In genomic region chr3L:14303848-14304247, dm6 we compare ENCODE assay signal across 1 fruit fly cellular context.
TF ChIP-seq lines count a peak whose summit lies in the region.

No protein-coding gene starts in this region.

TF ChIP-seq in whole organism, embryonic, 481 proteins besides CTCF, POLR2A, EP300 and RAD21 (continued from another document and continues in another):
- peak; percentile 94 for TF ChIP-seq Xbp1 (GFP tag; optimal IDR thresholded peaks at IDR 0.05; lab: Kevin White, UChicago)
- no peak for TF ChIP-seq prd (optimal IDR thresholded peaks at IDR 0.05; lab: Kevin White, UChicago)
- TF ChIP-seq prd (GFP tag; IDR thresholded peaks at IDR 0.05; lab: Robert Waterston, UW), result peak; percentile 97
- TF ChIP-seq E2f1 (GFP tag; IDR thresholded peaks at IDR 0.05; lab: Robert Waterston, UW), result peak; percentile 93
- no peak for TF ChIP-seq CG13287 (GFP tag; IDR thresholded peaks at IDR 0.05; lab: Robert Waterston, UW; ENCODE audit: partially characterized antibody)
- peak; percentile 22 for TF ChIP-seq HLHmδ (GFP tag; optimal IDR thresholded peaks at IDR 0.05; lab: Kevin White, UChicago)
- peak; percentile 93 for TF ChIP-seq ttk (GFP tag; IDR thresholded peaks at IDR 0.05; lab: Robert Waterston, UW)
- peak; percentile 94 for TF ChIP-seq CG2678 (tag; optimal IDR thresholded peaks at IDR 0.05; lab: Kevin White, UChicago)
- peak; percentile 92 for TF ChIP-seq cato (GFP tag; optimal IDR thresholded peaks at IDR 0.05; lab: Kevin White, UChicago; ENCODE audit: borderline replicate concordance)
- peak; percentile 83 for TF ChIP-seq CG14441 (GFP tag; IDR thresholded peaks at IDR 0.05; lab: Robert Waterston, UW)
- TF ChIP-seq CG5953 (GFP tag; IDR thresholded peaks at IDR 0.05; lab: Robert Waterston, UW), result peak; percentile 88
- peak; percentile 94 for TF ChIP-seq CG4707 (GFP tag; optimal IDR thresholded peaks at IDR 0.05; lab: Kevin White, UChicago)
- TF ChIP-seq CkIIα-i1 (GFP tag; IDR thresholded peaks at IDR 0.05; lab: Robert Waterston, UW), result no peak
- TF ChIP-seq sr (GFP tag; IDR thresholded peaks at IDR 0.05; lab: Robert Waterston, UW), result peak; percentile 75; the same call in 2 of the 3 replicates
- peak; percentile 96 for TF ChIP-seq CG4404 (GFP tag; IDR thresholded peaks at IDR 0.05; lab: Robert Waterston, UW)
- TF ChIP-seq Opbp (GFP tag; IDR thresholded peaks at IDR 0.05; lab: Robert Waterston, UW; ENCODE audit: partially characterized antibody), result no peak
- TF ChIP-seq Gsc (GFP tag; IDR thresholded peaks at IDR 0.05; lab: Robert Waterston, UW), result peak; percentile 94
- peak; percentile 63; the same call in 1 of the 2 replicates for TF ChIP-seq CG11085 (GFP tag; IDR thresholded peaks at IDR 0.05; lab: Robert Waterston, UW)
- no peak for TF ChIP-seq BEAF-32 (GFP tag; optimal IDR thresholded peaks at IDR 0.05; lab: Kevin White, UChicago)
- TF ChIP-seq CG6791 (GFP tag; IDR thresholded peaks at IDR 0.05; lab: Robert Waterston, UW; ENCODE audit: partially characterized antibody), result no peak
- TF ChIP-seq cg (GFP tag; optimal IDR thresholded peaks at IDR 0.05; lab: Kevin White, UChicago), result peak; percentile 63
- peak; percentile 95 for TF ChIP-seq CG32772 (GFP tag; IDR thresholded peaks at IDR 0.05; lab: Robert Waterston, UW)
- peak; percentile 92 for TF ChIP-seq Kr (GFP tag; optimal IDR thresholded peaks at IDR 0.05; lab: Kevin White, UChicago)
- peak; percentile 89 for TF ChIP-seq Bteb2 (GFP tag; optimal IDR thresholded peaks at IDR 0.05; lab: Kevin White, UChicago)
- peak; percentile 95 for TF ChIP-seq nmo (GFP tag; optimal IDR thresholded peaks at IDR 0.05; lab: Kevin White, UChicago)
- no peak for TF ChIP-seq Poxn (GFP tag; IDR thresholded peaks at IDR 0.05; lab: Robert Waterston, UW)
- TF ChIP-seq CG13424 (tag; optimal IDR thresholded peaks at IDR 0.05; lab: Kevin White, UChicago), result peak; percentile 92
- peak; percentile 72 for TF ChIP-seq sd (tag; optimal IDR thresholded peaks at IDR 0.05; lab: Kevin White, UChicago)
- TF ChIP-seq CG33213 (GFP tag; optimal IDR thresholded peaks at IDR 0.05; lab: Kevin White, UChicago), result peak; percentile 94
- TF ChIP-seq CG13296 (GFP tag; optimal IDR thresholded peaks at IDR 0.05; lab: Kevin White, UChicago), result peak; percentile 68
- TF ChIP-seq CG4282 (GFP tag; optimal IDR thresholded peaks at IDR 0.05; lab: Kevin White, UChicago), result peak; percentile 87
- peak; percentile 90 for TF ChIP-seq CG7556 (GFP tag; optimal IDR thresholded peaks at IDR 0.05; lab: Kevin White, UChicago)
- peak; percentile 89 for TF ChIP-seq CG11456 (GFP tag; IDR thresholded peaks at IDR 0.05; lab: Robert Waterston, UW)
- TF ChIP-seq CG17186 (GFP tag; optimal IDR thresholded peaks at IDR 0.05; lab: Kevin White, UChicago), result peak; percentile 91
- TF ChIP-seq row (GFP tag; IDR thresholded peaks at IDR 0.05; lab: Robert Waterston, UW), result peak; percentile 97
- TF ChIP-seq gcm (GFP tag; optimal IDR thresholded peaks at IDR 0.05; lab: Kevin White, UChicago), result peak; percentile 97
- TF ChIP-seq luna (GFP tag; optimal IDR thresholded peaks at IDR 0.05; lab: Kevin White, UChicago), result peak; percentile 37
- TF ChIP-seq caup (GFP tag; optimal IDR thresholded peaks at IDR 0.05; lab: Kevin White, UChicago; ENCODE audit: severe bottlenecking), result peak; percentile 79
- TF ChIP-seq Doc3 (GFP tag; IDR thresholded peaks at IDR 0.05; lab: Robert Waterston, UW; ENCODE audit: partially characterized antibody), result no peak
- TF ChIP-seq CG43689 (GFP tag; IDR thresholded peaks at IDR 0.05; lab: Robert Waterston, UW), result peak; percentile 53; the same call in 1 of the 2 replicates
- TF ChIP-seq ash1 (GFP tag; optimal IDR thresholded peaks at IDR 0.05; lab: Kevin White, UChicago), result peak; percentile 50
- TF ChIP-seq CG10321 (GFP tag; IDR thresholded peaks at IDR 0.05; lab: Robert Waterston, UW), result peak; percentile 48; the same call in 1 of the 2 replicates
- peak; percentile 98 for TF ChIP-seq CG17829 (tag; optimal IDR thresholded peaks at IDR 0.05; lab: Kevin White, UChicago)
- peak; percentile 95 for TF ChIP-seq CG6689 (GFP tag; IDR thresholded peaks at IDR 0.05; lab: Robert Waterston, UW)
- TF ChIP-seq CG15514 (GFP tag; optimal IDR thresholded peaks at IDR 0.05; lab: Kevin White, UChicago), result peak; percentile 50
- TF ChIP-seq CG12769 (tag; optimal IDR thresholded peaks at IDR 0.05; lab: Kevin White, UChicago), result peak; percentile 92
- peak; percentile 95 for TF ChIP-seq CG31441 (GFP tag; IDR thresholded peaks at IDR 0.05; lab: Robert Waterston, UW)
- TF ChIP-seq CG13775 (GFP tag; optimal IDR thresholded peaks at IDR 0.05; lab: Kevin White, UChicago), result peak; percentile 88
- TF ChIP-seq CG7372 (GFP tag; IDR thresholded peaks at IDR 0.05; lab: Robert Waterston, UW), result peak; percentile 87
- peak; percentile 93 for TF ChIP-seq Gug (GFP tag; IDR thresholded peaks at IDR 0.05; lab: Robert Waterston, UW)
- peak; percentile 77 for TF ChIP-seq CG6854 (GFP tag; optimal IDR thresholded peaks at IDR 0.05; lab: Kevin White, UChicago)
- peak; percentile 97 for TF ChIP-seq ken (GFP tag; IDR thresholded peaks at IDR 0.05; lab: Robert Waterston, UW)
- TF ChIP-seq Dref (GFP tag; IDR thresholded peaks at IDR 0.05; lab: Robert Waterston, UW), result no peak
- peak; percentile 92 for TF ChIP-seq onecut (GFP tag; IDR thresholded peaks at IDR 0.05; lab: Robert Waterston, UW)
- peak; percentile 98 for TF ChIP-seq CG17328 (GFP tag; IDR thresholded peaks at IDR 0.05; lab: Robert Waterston, UW)
- TF ChIP-seq Max (GFP tag; optimal IDR thresholded peaks at IDR 0.05; lab: Kevin White, UChicago), result peak; percentile 94
- peak; percentile 96 for TF ChIP-seq Camta (GFP tag; optimal IDR thresholded peaks at IDR 0.05; lab: Kevin White, UChicago)
- TF ChIP-seq eve (GFP tag; optimal IDR thresholded peaks at IDR 0.05; lab: Kevin White, UChicago), result peak; percentile 81 to 97
- no peak for TF ChIP-seq sc (optimal IDR thresholded peaks at IDR 0.05; lab: Kevin White, UChicago)
- TF ChIP-seq sc (GFP tag; optimal IDR thresholded peaks at IDR 0.05; lab: Kevin White, UChicago), result peak; percentile 96
- TF ChIP-seq D (optimal IDR thresholded peaks at IDR 0.05; lab: Kevin White, UChicago), result peak; percentile 46
- peak; percentile 98 for TF ChIP-seq D (GFP tag; optimal IDR thresholded peaks at IDR 0.05; lab: Kevin White, UChicago)
- peak; percentile 74 for TF ChIP-seq CG3838 (GFP tag; optimal IDR thresholded peaks at IDR 0.05; lab: Kevin White, UChicago)
- TF ChIP-seq aop (GFP tag; IDR thresholded peaks at IDR 0.05; lab: Robert Waterston, UW), result peak; percentile 87
- TF ChIP-seq Hr3 (GFP tag; optimal IDR thresholded peaks at IDR 0.05; lab: Kevin White, UChicago), result peak; percentile 90
- peak; percentile 95 to 96 for TF ChIP-seq Pdp1 (GFP tag; optimal IDR thresholded peaks at IDR 0.05; lab: Kevin White, UChicago)
- peak; percentile 96 for TF ChIP-seq peb (GFP tag; IDR thresholded peaks at IDR 0.05; lab: Robert Waterston, UW)
- peak; percentile 82 for TF ChIP-seq kah (GFP tag; optimal IDR thresholded peaks at IDR 0.05; lab: Kevin White, UChicago)
- TF ChIP-seq Drgx (GFP tag; IDR thresholded peaks at IDR 0.05; lab: Robert Waterston, UW), result peak; percentile 78
- peak; percentile 85 for TF ChIP-seq ewg (GFP tag; optimal IDR thresholded peaks at IDR 0.05; lab: Kevin White, UChicago)
- peak; percentile 83 for TF ChIP-seq Fer1 (GFP tag; optimal IDR thresholded peaks at IDR 0.05; lab: Kevin White, UChicago)
- peak; percentile 73 for TF ChIP-seq CG11560 (tag; IDR thresholded peaks at IDR 0.05; lab: Robert Waterston, UW)
- TF ChIP-seq croc (GFP tag; conservative IDR thresholded peaks at IDR 0.05; lab: Robert Waterston, UW), result peak; percentile 96
- TF ChIP-seq B-H2 (GFP tag; optimal IDR thresholded peaks at IDR 0.05; lab: Kevin White, UChicago), result peak; percentile 19
- peak; percentile 93 for TF ChIP-seq CG11093 (GFP tag; IDR thresholded peaks at IDR 0.05; lab: Robert Waterston, UW)
- TF ChIP-seq Eip74EF (GFP tag; optimal IDR thresholded peaks at IDR 0.05; lab: Kevin White, UChicago), result peak in 1 of 2 experiments; percentile 75
- peak; percentile 74 for TF ChIP-seq Sry-β (GFP tag; optimal IDR thresholded peaks at IDR 0.05; lab: Kevin White, UChicago)
- no peak for TF ChIP-seq Scr (GFP tag; IDR thresholded peaks at IDR 0.05; lab: Robert Waterston, UW; ENCODE audit: partially characterized antibody)
- peak; percentile 97 for TF ChIP-seq sens-2 (GFP tag; IDR thresholded peaks at IDR 0.05; lab: Robert Waterston, UW)
- peak; percentile 94 for TF ChIP-seq CG1529 (GFP tag; optimal IDR thresholded peaks at IDR 0.05; lab: Kevin White, UChicago)
- peak; percentile 72 for TF ChIP-seq cwo (GFP tag; optimal IDR thresholded peaks at IDR 0.05; lab: Kevin White, UChicago)
- peak; percentile 81 for TF ChIP-seq CG3163 (GFP tag; optimal IDR thresholded peaks at IDR 0.05; lab: Kevin White, UChicago)
- peak; percentile 4 for TF ChIP-seq ftz-f1 (GFP tag; optimal IDR thresholded peaks at IDR 0.05; lab: Kevin White, UChicago)
- TF ChIP-seq D19A (tag; optimal IDR thresholded peaks at IDR 0.05; lab: Kevin White, UChicago), result peak; percentile 92
- TF ChIP-seq sqz (GFP tag; optimal IDR thresholded peaks at IDR 0.05; lab: Kevin White, UChicago), result peak; percentile 94
- peak; percentile 93 for TF ChIP-seq CG7786 (GFP tag; optimal IDR thresholded peaks at IDR 0.05; lab: Kevin White, UChicago)
- peak; percentile 90 for TF ChIP-seq CG7745 (tag; optimal IDR thresholded peaks at IDR 0.05; lab: Kevin White, UChicago)
- TF ChIP-seq btn (GFP tag; optimal IDR thresholded peaks at IDR 0.05; lab: Kevin White, UChicago), result peak; percentile 96
- TF ChIP-seq phol (tag; optimal IDR thresholded peaks at IDR 0.05; lab: Kevin White, UChicago), result peak; percentile 96
- TF ChIP-seq CG16779 (GFP tag; IDR thresholded peaks at IDR 0.05; lab: Robert Waterston, UW), result peak; percentile 73
- TF ChIP-seq kay (GFP tag; optimal IDR thresholded peaks at IDR 0.05; lab: Kevin White, UChicago), result peak; percentile 91
- no peak for TF ChIP-seq nerfin-2 (GFP tag; IDR thresholded peaks at IDR 0.05; lab: Robert Waterston, UW; ENCODE audit: partially characterized antibody)
- TF ChIP-seq CG7839 (tag; optimal IDR thresholded peaks at IDR 0.05; lab: Kevin White, UChicago), result peak; percentile 95
- peak; percentile 91 for TF ChIP-seq CG13624 (GFP tag; optimal IDR thresholded peaks at IDR 0.05; lab: Kevin White, UChicago)
- TF ChIP-seq CG8089 (GFP tag; optimal IDR thresholded peaks at IDR 0.05; lab: Kevin White, UChicago), result peak; percentile 97
- TF ChIP-seq gro (GFP tag; optimal IDR thresholded peaks at IDR 0.05; lab: Kevin White, UChicago), result peak; percentile 25
- peak; percentile 89 for TF ChIP-seq CG1647 (GFP tag; optimal IDR thresholded peaks at IDR 0.05; lab: Kevin White, UChicago)
- peak; percentile 100 for TF ChIP-seq sens (GFP tag; lab: Kevin White, UChicago)
- peak; percentile 66 for TF ChIP-seq MESR4 (GFP tag; optimal IDR thresholded peaks at IDR 0.05; lab: Kevin White, UChicago)
- peak; percentile 99 for TF ChIP-seq CG15696 (tag; optimal IDR thresholded peaks at IDR 0.05; lab: Kevin White, UChicago)
- peak; percentile 87 for TF ChIP-seq CG14050 (GFP tag; IDR thresholded peaks at IDR 0.05; lab: Robert Waterston, UW)
- peak; percentile 83 for TF ChIP-seq bowl (GFP tag; IDR thresholded peaks at IDR 0.05; lab: Robert Waterston, UW)
- TF ChIP-seq nerfin-1 (tag; optimal IDR thresholded peaks at IDR 0.05; lab: Kevin White, UChicago), result peak; percentile 96
- peak; percentile 95 for TF ChIP-seq Atf-2 (GFP tag; optimal IDR thresholded peaks at IDR 0.05; lab: Kevin White, UChicago)
- TF ChIP-seq zen2 (GFP tag; IDR thresholded peaks at IDR 0.05; lab: Robert Waterston, UW; ENCODE audit: partially characterized antibody), result no peak
- peak; percentile 70 for TF ChIP-seq gsb (GFP tag; IDR thresholded peaks at IDR 0.05; lab: Robert Waterston, UW)
- peak; percentile 93 for TF ChIP-seq grn (GFP tag; optimal IDR thresholded peaks at IDR 0.05; lab: Kevin White, UChicago)
- TF ChIP-seq CG8388 (GFP tag; optimal IDR thresholded peaks at IDR 0.05; lab: Kevin White, UChicago), result peak; percentile 95
- TF ChIP-seq PHDP (tag; optimal IDR thresholded peaks at IDR 0.05; lab: Kevin White, UChicago), result peak; percentile 92
- peak; percentile 91 for TF ChIP-seq CG8359 (GFP tag; optimal IDR thresholded peaks at IDR 0.05; lab: Kevin White, UChicago; ENCODE audit: borderline replicate concordance)
- no peak for TF ChIP-seq vnd (GFP tag; IDR thresholded peaks at IDR 0.05; lab: Robert Waterston, UW; ENCODE audit: partially characterized antibody)
- TF ChIP-seq CG12299 (tag; optimal IDR thresholded peaks at IDR 0.05; lab: Kevin White, UChicago), result peak; percentile 89
- peak; percentile 97 for TF ChIP-seq CG16815 (GFP tag; optimal IDR thresholded peaks at IDR 0.05; lab: Kevin White, UChicago)
- no peak for TF ChIP-seq lov (optimal IDR thresholded peaks at IDR 0.05; lab: Kevin White, UChicago)
- TF ChIP-seq lov (GFP tag; IDR thresholded peaks at IDR 0.05; lab: Robert Waterston, UW), result peak; percentile 99
- TF ChIP-seq bbx (GFP tag; IDR thresholded peaks at IDR 0.05; lab: Robert Waterston, UW; ENCODE audit: partially characterized antibody), result no peak
- TF ChIP-seq en (GFP tag; optimal IDR thresholded peaks at IDR 0.05; lab: Kevin White, UChicago), result peak; percentile 94
- TF ChIP-seq cad (GFP tag; optimal IDR thresholded peaks at IDR 0.05; lab: Kevin White, UChicago), result no peak
- peak; percentile 97 for TF ChIP-seq CG14710 (tag; optimal IDR thresholded peaks at IDR 0.05; lab: Kevin White, UChicago)
- peak; percentile 39 for TF ChIP-seq bigmax (GFP tag; optimal IDR thresholded peaks at IDR 0.05; lab: Kevin White, UChicago)
- TF ChIP-seq CG2116 (GFP tag; optimal IDR thresholded peaks at IDR 0.05; lab: Kevin White, UChicago), result peak; percentile 72
- TF ChIP-seq CG2875 (GFP tag; optimal IDR thresholded peaks at IDR 0.05; lab: Kevin White, UChicago), result peak; percentile 93
- TF ChIP-seq CG9797 (GFP tag; optimal IDR thresholded peaks at IDR 0.05; lab: Kevin White, UChicago), result peak; percentile 45
- TF ChIP-seq ac (GFP tag; optimal IDR thresholded peaks at IDR 0.05; lab: Kevin White, UChicago), result peak; percentile 97
- peak; percentile 61; the same call in 1 of the 2 replicates for TF ChIP-seq wdn (GFP tag; IDR thresholded peaks at IDR 0.05; lab: Robert Waterston, UW)
- TF ChIP-seq nau (GFP tag; optimal IDR thresholded peaks at IDR 0.05; lab: Kevin White, UChicago), result peak; percentile 88
- no peak for TF ChIP-seq knrl (GFP tag; IDR thresholded peaks at IDR 0.05; lab: Robert Waterston, UW; ENCODE audit: partially characterized antibody)
- peak; percentile 94 for TF ChIP-seq CHES-1-like (GFP tag; optimal IDR thresholded peaks at IDR 0.05; lab: Kevin White, UChicago)
- TF ChIP-seq mirr (GFP tag; optimal IDR thresholded peaks at IDR 0.05; lab: Kevin White, UChicago), result peak; percentile 32
- peak; percentile 94 for TF ChIP-seq CG6813 (GFP tag; optimal IDR thresholded peaks at IDR 0.05; lab: Kevin White, UChicago)
